Fruit fly (Drosophila melanogaster) Kc167 (cell line): ENCODE data around the gene fzo.

Experiments
- h ChIP-seq: fragments of >200 bp; optimal IDR thresholded peaks from 3 replicates; lab custom pipeline; 2018; ENCODE audit warnings: missing external identifiers
- insv ChIP-seq: fragments of >200 bp; optimal IDR thresholded peaks from 3 replicates; lab custom pipeline; 2018; ENCODE audit warnings: missing external identifiers
- psq ChIP-seq: fragments of >200 bp; optimal IDR thresholded peaks from 2 replicates; lab custom pipeline; 2017; ENCODE audit warnings: missing external identifiers

DNA sequence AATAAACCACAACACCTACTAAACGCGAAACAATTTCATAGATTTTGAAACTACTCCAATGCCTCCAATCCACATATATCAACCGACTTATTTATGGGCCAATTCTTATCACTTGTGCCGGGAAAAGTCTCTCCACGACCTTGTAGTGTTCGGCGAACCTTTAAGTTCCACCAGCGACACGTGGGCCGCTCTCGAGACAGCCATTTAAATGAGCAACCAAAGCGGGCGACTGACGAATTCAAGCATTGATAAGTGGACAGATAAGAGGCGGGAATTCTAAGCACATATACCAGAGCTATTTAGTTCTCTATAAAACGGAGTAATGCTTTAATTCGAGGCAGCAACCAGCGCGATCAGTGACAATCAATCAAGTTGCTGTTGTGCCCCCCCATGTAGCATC is 8.9 kb upstream of the fzo start:
- TF ChIP-seq h (lab: Kevin White, UChicago) (no peak), psq (lab: Kevin White, UChicago) (no peak), insv (lab: Kevin White, UChicago) (no peak)
